Fruit fly (Drosophila melanogaster) whole organism, adult: ENCODE data around the gene CG15631.

Source experiments
- CG11617 ChIP-seq: fragments of 200-800 bp; sonication (Bioruptor generic); optimal IDR thresholded peaks from 2 replicates; lab custom pipeline; 2017; ENCODE audit warnings: mild to moderate bottlenecking, missing biosample characterization, missing genetic modification reagents, missing genetic modification characterization
- CG12768 ChIP-seq: fragments of 200-800 bp; sonication (Bioruptor generic); optimal IDR thresholded peaks from 2 replicates; lab custom pipeline; 2017; ENCODE audit warnings: missing biosample characterization, missing genetic modification characterization, mild to moderate bottlenecking, moderate library complexity, missing genetic modification reagents
- CG33017 ChIP-seq: fragments of 200-800 bp; sonication (Bioruptor generic); optimal IDR thresholded peaks from 2 replicates; lab custom pipeline; 2018; ENCODE audit warnings: missing biosample characterization, mild to moderate bottlenecking, missing genetic modification characterization, moderate library complexity
- CG5204 ChIP-seq: fragments of 200-800 bp; sonication (Bioruptor generic); optimal IDR thresholded peaks from 2 replicates; lab custom pipeline; 2016; ENCODE audit warnings: missing biosample characterization, missing genetic modification characterization
- CG7101 ChIP-seq: fragments of 200-800 bp; sonication (Bioruptor generic); optimal IDR thresholded peaks from 2 replicates; lab custom pipeline; 2018; ENCODE audit warnings: missing biosample characterization, mild to moderate bottlenecking, missing genetic modification characterization, moderate library complexity
- Crg-1 ChIP-seq: fragments of 200-800 bp; sonication (Bioruptor generic); optimal IDR thresholded peaks from 2 replicates; lab custom pipeline; 2016; ENCODE audit warnings: missing biosample characterization, missing genetic modification characterization
- bab1 ChIP-seq: fragments of 200-800 bp; sonication (Bioruptor generic); optimal IDR thresholded peaks from 3 replicates; lab custom pipeline; 2019; ENCODE audit warnings: missing biosample characterization, mild to moderate bottlenecking, missing genetic modification characterization, moderate library complexity
- cic ChIP-seq: fragments of 200-800 bp; sonication (Bioruptor generic); optimal IDR thresholded peaks from 2 replicates; lab custom pipeline; 2017; ENCODE audit warnings: missing biosample characterization, mild to moderate bottlenecking, missing genetic modification characterization, moderate library complexity
- cnc ChIP-seq, 2 experiments: fragments of >200 bp; optimal IDR thresholded peaks; 2 replicates each; lab custom pipeline; 2017
- kay ChIP-seq: fragments of 200-800 bp; sonication (Bioruptor generic); peaks from one replicate; lab custom pipeline; 2016; ENCODE audit warnings: missing biosample characterization, missing genetic modification characterization, borderline replicate concordance
- ovo ChIP-seq: fragments of 200-800 bp; sonication (Bioruptor generic); optimal IDR thresholded peaks from 2 replicates; lab custom pipeline; 2016; ENCODE audit warnings: missing biosample characterization, missing genetic modification characterization
- pad ChIP-seq: fragments of 200-800 bp; sonication (Bioruptor generic); optimal IDR thresholded peaks from 3 replicates; lab custom pipeline; 2017; ENCODE audit warnings: missing biosample characterization, missing genetic modification characterization, mild to moderate bottlenecking, moderate library complexity, missing genetic modification reagents

- TF ChIP-seq cic (GFP tag; lab: Kevin White, UChicago) (no peak), ovo (GFP tag; lab: Kevin White, UChicago) (no peak), CG7101 (tag; lab: Kevin White, UChicago) (no peak), CG12768 (GFP tag; lab: Kevin White, UChicago) (no peak), Crg-1 (GFP tag; lab: Kevin White, UChicago) (no peak), kay (no peak), CG5204 (GFP tag; lab: Kevin White, UChicago) (no peak), bab1 (no peak), cnc (optimal IDR thresholded peaks at IDR 0.05; lab: Kevin White, UChicago) (no peak), pad (GFP tag; lab: Kevin White, UChicago) (no peak), CG33017 (no peak), CG11617 (GFP tag; lab: Kevin White, UChicago) (no peak)
Measured at dm6 chr2L:4694421-4694820, 39.8 kb downstream of the CG15631 start, which contains the start of gene dcma.
